Fruit fly (Drosophila melanogaster) whole organism, prepupa: ENCODE measurements around the gene Ten-a.
A peak's percentile ranks its signal among the peaks of the same experiment; 100 is the strongest.

ENCODE experiments used
- CG10669 ChIP-seq: fragments of 200-800 bp; sonication (Bioruptor generic); optimal IDR thresholded peaks from 3 replicates; lab custom pipeline; 2018; ENCODE audit warnings: missing biosample characterization, mild to moderate bottlenecking, missing genetic modification characterization, moderate library complexity
- CG11294 ChIP-seq: fragments of 200-800 bp; sonication (Bioruptor generic); IDR thresholded peaks from 2 replicates; pipeline ENCODE4 v1.3.6; 2022; ENCODE audit warnings: missing biosample characterization, missing genetic modification characterization
- CG11902 ChIP-seq: fragments of 200-800 bp; sonication (Bioruptor generic); optimal IDR thresholded peaks from 3 replicates; lab custom pipeline; 2016; ENCODE audit warnings: missing biosample characterization, missing genetic modification characterization
- CG3032 ChIP-seq: fragments of 200-800 bp; optimal IDR thresholded peaks from 2 replicates; lab custom pipeline; 2019; ENCODE audit warnings: missing biosample characterization, mild to moderate bottlenecking, missing genetic modification characterization, moderate library complexity
- CG31627 ChIP-seq: fragments of 200-800 bp; sonication (Bioruptor generic); optimal IDR thresholded peaks from 3 replicates; lab custom pipeline; 2016; ENCODE audit warnings: missing biosample characterization, missing genetic modification characterization
- CG32006 ChIP-seq: fragments of 200-800 bp; sonication (Bioruptor generic); optimal IDR thresholded peaks from 3 replicates; lab custom pipeline; 2017; ENCODE audit warnings: missing biosample characterization, mild to moderate bottlenecking, missing genetic modification characterization
- CG4318 ChIP-seq: fragments of 200-800 bp; sonication (Bioruptor generic); optimal IDR thresholded peaks from 3 replicates; lab custom pipeline; 2017; ENCODE audit warnings: missing biosample characterization, mild to moderate bottlenecking, missing genetic modification characterization
- CG6163 ChIP-seq: fragments of 200-800 bp; sonication (Bioruptor generic); IDR thresholded peaks from 3 replicates; pipeline ENCODE4 v1.3.6; 2022; ENCODE audit warnings: missing biosample characterization, missing genetic modification characterization
- CG6276 ChIP-seq: fragments of 200-800 bp; sonication (Bioruptor generic); optimal IDR thresholded peaks from 2 replicates; lab custom pipeline; 2017; ENCODE audit warnings: missing biosample characterization, mild to moderate bottlenecking, missing genetic modification characterization
- CG6808 ChIP-seq: fragments of 200-800 bp; sonication (Bioruptor generic); optimal IDR thresholded peaks from 3 replicates; lab custom pipeline; 2017; ENCODE audit warnings: missing biosample characterization, missing genetic modification characterization, mild to moderate bottlenecking, moderate library complexity, missing genetic modification reagents
- CG6854 ChIP-seq: fragments of 200-800 bp; sonication (Bioruptor generic); optimal IDR thresholded peaks from 2 replicates; lab custom pipeline; 2017; ENCODE audit warnings: missing biosample characterization, mild to moderate bottlenecking, missing genetic modification characterization
- CG7368 ChIP-seq: fragments of 200-800 bp; sonication (Bioruptor generic); optimal IDR thresholded peaks from 3 replicates; lab custom pipeline; 2016; ENCODE audit warnings: missing biosample characterization, missing genetic modification characterization
- CG8119 ChIP-seq: fragments of 200-800 bp; sonication (Bioruptor generic); IDR thresholded peaks from 3 replicates; pipeline ENCODE4 v1.3.6; 2022; ENCODE audit warnings: missing biosample characterization, missing genetic modification characterization
- CG8632 ChIP-seq: fragments of 200-800 bp; sonication (Bioruptor generic); optimal IDR thresholded peaks from 3 replicates; lab custom pipeline; 2016; ENCODE audit warnings: missing biosample characterization, missing genetic modification characterization
- Eip78C ChIP-seq: fragments of 200-800 bp; sonication (Bioruptor generic); peaks from one replicate; lab custom pipeline; 2016; ENCODE audit warnings: missing biosample characterization, missing genetic modification characterization
- Eip93F ChIP-seq: fragments of 200-800 bp; sonication (Bioruptor generic); optimal IDR thresholded peaks from 2 replicates; lab custom pipeline; 2016; ENCODE audit warnings: missing biosample characterization, mild to moderate bottlenecking, missing genetic modification characterization
- Ets21C ChIP-seq: fragments of 200-800 bp; sonication (Bioruptor generic); optimal IDR thresholded peaks from 3 replicates; lab custom pipeline; 2016; ENCODE audit warnings: missing biosample characterization, missing genetic modification characterization
- Ets96B ChIP-seq: fragments of 200-800 bp; optimal IDR thresholded peaks from 2 replicates; lab custom pipeline; 2019; ENCODE audit warnings: missing biosample characterization, mild to moderate bottlenecking, missing genetic modification characterization, moderate library complexity
- Gug ChIP-seq: fragments of 200-800 bp; sonication (Bioruptor generic); IDR thresholded peaks from 2 replicates; pipeline ENCODE4 v1.3.6; 2022; ENCODE audit warnings: missing biosample characterization, missing genetic modification characterization
- Hr38 ChIP-seq: sonication (Bioruptor generic); optimal IDR thresholded peaks from 2 replicates; lab custom pipeline; 2016; ENCODE audit warnings: missing biosample characterization, missing genetic modification characterization
- Hr39 ChIP-seq: fragments of 200-800 bp; sonication (Bioruptor generic); optimal IDR thresholded peaks from 2 replicates; lab custom pipeline; 2016; ENCODE audit warnings: missing biosample characterization, missing genetic modification characterization
- Hr4 ChIP-seq: fragments of 200-800 bp; sonication (Bioruptor generic); optimal IDR thresholded peaks from 3 replicates; lab custom pipeline; 2016; ENCODE audit warnings: missing biosample characterization, missing genetic modification characterization
- Met ChIP-seq: fragments of 200-800 bp; sonication (Bioruptor generic); optimal IDR thresholded peaks from 3 replicates; lab custom pipeline; 2016; ENCODE audit warnings: missing biosample characterization, missing genetic modification characterization
- Sox102F ChIP-seq: fragments of 200-800 bp; sonication (Bioruptor generic); optimal IDR thresholded peaks from 2 replicates; lab custom pipeline; 2016; ENCODE audit warnings: missing biosample characterization, mild to moderate bottlenecking, missing genetic modification characterization
- Sox14 ChIP-seq: fragments of 200-800 bp; sonication (Bioruptor generic); optimal IDR thresholded peaks from 3 replicates; lab custom pipeline; 2016; ENCODE audit warnings: missing biosample characterization, missing genetic modification characterization
- Sox15 ChIP-seq: fragments of 200-800 bp; sonication (Bioruptor generic); optimal IDR thresholded peaks from 3 replicates; lab custom pipeline; 2016; ENCODE audit warnings: missing biosample characterization, missing genetic modification characterization
- acj6 ChIP-seq: fragments of 200-800 bp; sonication (Bioruptor generic); optimal IDR thresholded peaks from 3 replicates; lab custom pipeline; 2016; ENCODE audit warnings: missing biosample characterization, missing genetic modification characterization
- cyc ChIP-seq: fragments of 200-800 bp; sonication (Bioruptor generic); optimal IDR thresholded peaks from 3 replicates; lab custom pipeline; 2016; ENCODE audit warnings: missing biosample characterization, missing genetic modification characterization
- dac ChIP-seq: fragments of 200-800 bp; sonication (Bioruptor generic); optimal IDR thresholded peaks from 2 replicates; lab custom pipeline; 2017; ENCODE audit warnings: missing biosample characterization, mild to moderate bottlenecking, missing genetic modification characterization
- dsx ChIP-seq: fragments of 200-800 bp; optimal IDR thresholded peaks from 3 replicates; lab custom pipeline; 2019; ENCODE audit warnings: missing biosample characterization, mild to moderate bottlenecking, missing genetic modification characterization, moderate library complexity; ENCODE audit not compliant: poor library complexity, severe bottlenecking
- eg ChIP-seq: fragments of 200-800 bp; sonication (Bioruptor generic); IDR thresholded peaks from 3 replicates; pipeline ENCODE4 v1.3.6; 2022; ENCODE audit warnings: missing biosample characterization, missing genetic modification characterization
- esn ChIP-seq: fragments of 200-800 bp; sonication (Bioruptor generic); optimal IDR thresholded peaks from 2 replicates; lab custom pipeline; 2016; ENCODE audit warnings: missing biosample characterization, mild to moderate bottlenecking, missing genetic modification characterization, moderate library complexity
- fd59A ChIP-seq: fragments of 200-800 bp; sonication (Bioruptor generic); optimal IDR thresholded peaks from 2 replicates; lab custom pipeline; 2017; ENCODE audit warnings: missing biosample characterization, mild to moderate bottlenecking, missing genetic modification characterization, missing genetic modification reagents
- lz ChIP-seq: fragments of 200-800 bp; sonication (Bioruptor generic); optimal IDR thresholded peaks from 3 replicates; lab custom pipeline; 2016; ENCODE audit warnings: missing biosample characterization, missing genetic modification characterization
- net ChIP-seq: fragments of 200-800 bp; sonication (Bioruptor generic); optimal IDR thresholded peaks from 3 replicates; lab custom pipeline; 2016; ENCODE audit warnings: missing biosample characterization, missing genetic modification characterization
- pdm3 ChIP-seq: fragments of 200-800 bp; sonication (Bioruptor generic); optimal IDR thresholded peaks from 3 replicates; lab custom pipeline; 2016; ENCODE audit warnings: missing biosample characterization, missing genetic modification characterization
- salr ChIP-seq, 2 experiments: fragments of 200-800 bp; sonication (Bioruptor generic); optimal IDR thresholded peaks; 3 replicates each; lab custom pipeline; 2016 to 2018; ENCODE audit warnings: missing biosample characterization in 2 of 2, missing genetic modification characterization in 2 of 2, mild to moderate bottlenecking in 1 of 2
- ss ChIP-seq, 2 experiments: fragments of 200-800 bp; sonication (Bioruptor generic); optimal IDR thresholded peaks; 2 replicates in 1 of 2; 3 replicates in 1 of 2; lab custom pipeline; 2017 to 2018; ENCODE audit warnings: mild to moderate bottlenecking in 2 of 2, missing biosample characterization in 2 of 2, missing genetic modification characterization in 2 of 2, moderate library complexity in 1 of 2
- topi ChIP-seq: fragments of 200-800 bp; sonication (Bioruptor generic); optimal IDR thresholded peaks from 3 replicates; lab custom pipeline; 2016; ENCODE audit warnings: missing biosample characterization, missing genetic modification characterization

Ten-a gene

dm6 chrX:12203555-12203955 lies 160.1 kb downstream of the Ten-a start (continued):
- TF ChIP-seq CG31627 (GFP tag; lab: Kevin White, UChicago): peak; percentile 17
- TF ChIP-seq Eip78C (GFP tag; lab: Kevin White, UChicago): peak; percentile 88
- TF ChIP-seq lz: peak; percentile 54
- peak; percentile 75 for TF ChIP-seq eg
- TF ChIP-seq acj6: peak; percentile 51
- peak; percentile 78 for TF ChIP-seq CG6854 (GFP tag; lab: Kevin White, UChicago)
- peak; percentile 27 for TF ChIP-seq dsx
- no peak for TF ChIP-seq Sox15 (GFP tag; lab: Kevin White, UChicago)
- peak; percentile 38 for TF ChIP-seq CG10669 (GFP tag; lab: Kevin White, UChicago)
- 0 out of 2 replicates have a peak, but pooled peaks have one; percentile 14 for TF ChIP-seq Gug (GFP tag; lab: Robert Waterston, UW)
- peak; percentile 72 for TF ChIP-seq topi (GFP tag; lab: Kevin White, UChicago)
- TF ChIP-seq cyc: peak; percentile 46
- TF ChIP-seq Ets96B (tag; lab: Kevin White, UChicago): no peak
- TF ChIP-seq ss (GFP tag; optimal IDR thresholded peaks at IDR 0.05; lab: Kevin White, UChicago): peak; percentile 66 to 79
- no peak for TF ChIP-seq Hr4 (GFP tag; lab: Kevin White, UChicago)
- TF ChIP-seq CG32006 (GFP tag; lab: Kevin White, UChicago): peak; percentile 31
- TF ChIP-seq salr (GFP tag; optimal IDR thresholded peaks at IDR 0.05; lab: Kevin White, UChicago): peak in 1 of 2 experiments; percentile 10
- TF ChIP-seq CG11902 (GFP tag; lab: Kevin White, UChicago): no peak
- TF ChIP-seq Met: peak; percentile 70
- TF ChIP-seq esn: peak; percentile 66
- TF ChIP-seq Sox102F: peak; percentile 72
- peak; percentile 42 for TF ChIP-seq pdm3 (GFP tag; lab: Kevin White, UChicago)
- peak; percentile 18 for TF ChIP-seq Sox14 (GFP tag; lab: Kevin White, UChicago)
- TF ChIP-seq CG4318: no peak
- peak; percentile 81 for TF ChIP-seq net
- TF ChIP-seq fd59A (GFP tag; lab: Kevin White, UChicago): peak; percentile 38
- no peak for TF ChIP-seq Hr38 (GFP tag; lab: Kevin White, UChicago)
- peak; percentile 15 for TF ChIP-seq CG8632 (GFP tag; lab: Kevin White, UChicago)

DNA sequence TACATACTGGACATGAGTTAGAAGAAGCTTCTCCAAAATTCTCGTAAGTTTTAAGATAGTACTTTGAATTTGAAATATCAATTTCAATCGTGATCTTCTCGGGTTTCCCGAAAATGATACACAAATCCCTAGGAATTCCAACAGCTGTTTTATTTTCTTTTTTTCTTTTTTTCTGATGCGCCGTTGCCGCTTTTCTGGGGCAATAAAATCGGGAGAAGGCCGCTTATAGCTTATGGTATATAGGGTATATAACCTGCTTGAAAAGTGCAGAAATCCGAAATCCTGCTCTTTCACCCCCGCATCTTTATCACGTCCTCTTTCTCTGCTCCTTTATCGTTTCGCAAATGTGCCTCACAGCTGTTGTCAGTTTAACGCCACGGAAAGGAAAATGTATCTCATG lies 162.7 kb downstream of the Ten-a start:
- TF ChIP-seq CG6808 (GFP tag; lab: Kevin White, UChicago): no peak
- TF ChIP-seq CG8119 (GFP tag; lab: Robert Waterston, UW): no peak
- no peak for TF ChIP-seq cyc
- no peak for TF ChIP-seq ss (GFP tag; optimal IDR thresholded peaks at IDR 0.05; lab: Kevin White, UChicago)

- TF ChIP-seq dac (GFP tag; lab: Kevin White, UChicago) (no peak), CG11294 (GFP tag; lab: Robert Waterston, UW) (no peak), CG3032 (tag; lab: Kevin White, UChicago) (no peak), Hr39 (GFP tag; lab: Kevin White, UChicago) (no peak), Eip93F (GFP tag; lab: Kevin White, UChicago) (no peak), esn (no peak), CG10669 (GFP tag; lab: Kevin White, UChicago) (no peak), CG6163 (GFP tag; lab: Robert Waterston, UW) (no peak), CG7368 (GFP tag; lab: Kevin White, UChicago) (no peak), dsx (no peak), Ets21C (GFP tag; lab: Kevin White, UChicago) (no peak), CG8632 (GFP tag; lab: Kevin White, UChicago) (no peak), Gug (GFP tag; lab: Robert Waterston, UW) (no peak), CG6276 (no peak), CG6854 (GFP tag; lab: Kevin White, UChicago) (no peak)
Measured at dm6 chrX:12207151-12207550, 163.7 kb downstream of the Ten-a start.
